Fruit fly (Drosophila melanogaster) ovary, adult (tissue): ENCODE data around the gene Cpr78Cb.

Experiments
- CG17801 ChIP-seq: fragments of 200-800 bp; optimal IDR thresholded peaks from 2 replicates; lab custom pipeline; 2019; ENCODE audit warnings: missing biosample characterization, mild to moderate bottlenecking, missing genetic modification characterization, moderate library complexity; ENCODE audit not compliant: partially characterized antibody

Gene Cpr78Cb

DNA sequence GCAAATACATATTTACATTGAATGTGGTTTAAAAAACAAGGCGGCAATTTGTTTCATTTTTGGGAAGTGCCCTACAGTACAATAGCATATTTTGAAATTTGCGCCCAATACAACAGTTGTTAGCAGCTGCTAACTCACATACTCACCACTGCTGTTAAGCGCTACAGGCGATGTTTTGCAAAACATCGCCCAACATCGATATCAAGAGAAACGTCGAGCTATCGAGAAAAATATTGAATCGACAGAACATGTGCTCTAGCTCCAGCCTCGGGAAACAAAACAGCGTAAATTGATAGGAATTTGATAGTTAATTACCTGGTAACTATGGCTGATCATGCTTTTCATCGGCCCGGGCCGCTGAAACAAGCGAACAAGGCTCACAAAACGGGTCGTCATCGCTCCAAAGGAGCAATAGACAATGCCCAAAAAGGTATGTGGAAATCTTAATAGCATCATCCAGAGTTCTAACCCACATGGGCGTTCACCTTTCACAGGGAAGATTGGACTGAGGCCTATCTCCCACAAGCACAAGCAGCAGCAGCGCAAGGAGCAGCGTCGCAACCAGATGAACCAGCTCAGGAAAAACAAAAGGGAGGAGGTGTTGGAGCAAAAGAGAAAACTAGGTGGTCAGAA, 40.8 kb downstream of the Cpr78Cb start, which contains the start of gene Tsr1:
Gene Tsr1 (plus strand): TSS at position 217 of the 633 bp plus-strand sequence.
- TF ChIP-seq CG17801 (GFP tag; lab: Kevin White, UChicago), result no peak

dm6 chr3L:21342592-21342991, 48.3 kb downstream of the Cpr78Cb start:
- TF ChIP-seq CG17801 (GFP tag; lab: Kevin White, UChicago), result no peak

DNA sequence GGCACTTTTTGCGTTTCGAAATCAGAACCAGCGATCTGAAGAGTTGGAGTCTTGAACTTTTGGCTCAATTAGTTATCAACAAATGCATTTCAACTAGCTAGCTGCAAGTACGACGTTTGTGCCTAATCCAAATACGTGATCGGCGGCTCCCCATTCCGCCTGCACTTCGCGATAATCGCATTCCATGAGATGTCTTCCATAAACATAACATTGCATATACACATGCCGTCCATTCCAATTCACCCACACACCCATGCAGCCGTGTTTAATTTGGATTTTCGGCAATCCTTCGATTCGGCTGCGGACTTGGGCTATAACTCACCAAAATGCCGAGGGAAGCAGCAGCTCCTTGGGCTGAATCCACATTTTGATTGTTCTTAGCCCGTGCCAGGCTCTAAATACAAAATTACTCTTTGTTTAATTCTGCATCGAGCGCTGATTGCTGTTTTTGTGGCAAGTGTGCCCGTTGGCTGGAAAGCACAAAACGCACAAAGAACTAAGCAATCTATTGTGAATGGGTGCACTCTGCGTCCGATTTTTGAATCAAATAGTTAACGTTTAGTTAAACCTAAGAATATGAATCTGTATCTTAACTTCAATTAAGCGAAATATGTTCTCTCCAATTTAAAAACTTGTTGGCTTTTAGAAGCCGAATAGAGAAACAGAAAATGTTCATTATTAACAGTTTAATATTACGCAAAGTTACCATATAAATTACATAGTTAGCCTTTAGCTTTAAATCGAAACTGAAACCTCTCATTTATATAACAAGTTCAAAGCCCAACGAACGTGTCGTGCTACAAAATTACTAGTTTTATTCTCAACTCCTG, 49.2 kb downstream of the Cpr78Cb start, which contains the start of the genes Tbc1d8-9 and CG32436:
Gene Tbc1d8-9 (minus strand): TSS at position 463 of the 830 bp plus-strand sequence.
Gene CG32436 (plus strand): TSS at position 780 of the 830 bp plus-strand sequence.
- peak; percentile 19 for TF ChIP-seq CG17801 (GFP tag; lab: Kevin White, UChicago)
